Worm (Caenorhabditis elegans) whole organism, late embryonic: ENCODE data around the gene basl-1.
A peak's percentile ranks its signal among the peaks of the same experiment; 100 is the strongest.

Experiments
- C08G9.2 ChIP-seq: sonication (generic microtip); optimal IDR thresholded peaks from 2 replicates; lab custom pipeline; 2016; ENCODE audit warnings: mild to moderate bottlenecking, missing genetic modification characterization, moderate library complexity, missing compliant biosample characterization
- C38D4.7 ChIP-seq: fragments of 200-800 bp; sonication (Bioruptor generic); optimal IDR thresholded peaks from 2 replicates; lab custom pipeline; 2018; ENCODE audit warnings: mild to moderate bottlenecking, missing genetic modification characterization, moderate library complexity, missing compliant biosample characterization
- K02D7.2 ChIP-seq: sonication (generic microtip); optimal IDR thresholded peaks from 2 replicates; lab custom pipeline; 2017; ENCODE audit warnings: mild to moderate bottlenecking, missing genetic modification characterization, missing compliant biosample characterization
- K09A11.1 ChIP-seq: sonication (generic microtip); optimal IDR thresholded peaks from 2 replicates; lab custom pipeline; 2017; ENCODE audit warnings: antibody characterized with exemption, mild to moderate bottlenecking, missing genetic modification characterization, missing compliant biosample characterization; ENCODE audit not compliant: insufficient read depth
- ceh-2 ChIP-seq: sonication (generic microtip); optimal IDR thresholded peaks from 2 replicates; lab custom pipeline; 2016; ENCODE audit warnings: missing genotype, missing genetic modification characterization, missing compliant biosample characterization
- ceh-22 ChIP-seq: sonication (generic microtip); optimal IDR thresholded peaks from 2 replicates; lab custom pipeline; 2017; ENCODE audit warnings: missing biosample characterization, missing genetic modification characterization
- ceh-30 ChIP-seq: fragments of 150-350 bp; optimal IDR thresholded peaks from 2 replicates; lab custom pipeline; 2014; ENCODE audit warnings: missing biosample characterization, missing genetic modification characterization
- ceh-31 ChIP-seq: sonication (generic microtip); optimal IDR thresholded peaks from 2 replicates; lab custom pipeline; 2016; ENCODE audit warnings: missing genetic modification characterization, missing compliant biosample characterization
- ceh-45 ChIP-seq: fragments of 200-800 bp; sonication (Bioruptor generic); IDR thresholded peaks from 2 replicates; pipeline ENCODE4 v1.3.6; 2022; ENCODE audit warnings: missing genetic modification reagents, missing genetic modification characterization, missing compliant biosample characterization
- ceh-6 ChIP-seq: fragments of 200-800 bp; sonication (Bioruptor generic); optimal IDR thresholded peaks from 2 replicates; lab custom pipeline; 2018; ENCODE audit warnings: mild to moderate bottlenecking, missing genetic modification characterization, missing compliant biosample characterization
- dve-1 ChIP-seq: sonication (generic microtip); optimal IDR thresholded peaks from 2 replicates; lab custom pipeline; 2017; ENCODE audit warnings: antibody characterized with exemption, mild to moderate bottlenecking, missing genetic modification characterization, missing compliant biosample characterization
- elt-2 ChIP-seq: sonication (generic microtip); optimal IDR thresholded peaks from 2 replicates; lab custom pipeline; 2016; ENCODE audit warnings: missing genetic modification reagents, missing genetic modification characterization, missing compliant biosample characterization
- ets-4 ChIP-seq: sonication (generic microtip); optimal IDR thresholded peaks from 2 replicates; lab custom pipeline; 2016; ENCODE audit warnings: missing genetic modification characterization, missing compliant biosample characterization
- eyg-1 ChIP-seq: sonication (generic microtip); optimal IDR thresholded peaks from 2 replicates; lab custom pipeline; 2016; ENCODE audit warnings: missing genotype, missing genetic modification characterization, missing compliant biosample characterization
- fax-1 ChIP-seq: sonication (generic microtip); optimal IDR thresholded peaks from 2 replicates; lab custom pipeline; 2016; ENCODE audit warnings: missing genotype, missing genetic modification characterization, missing compliant biosample characterization
- gmeb-2 ChIP-seq: sonication (generic microtip); optimal IDR thresholded peaks from 2 replicates; lab custom pipeline; 2016; ENCODE audit warnings: missing genetic modification characterization, inconsistent platforms, missing compliant biosample characterization
- hlh-15 ChIP-seq: sonication (generic microtip); optimal IDR thresholded peaks from 2 replicates; lab custom pipeline; 2016; ENCODE audit warnings: missing genetic modification characterization, missing compliant biosample characterization
- hlh-6 ChIP-seq: sonication (generic microtip); optimal IDR thresholded peaks from 2 replicates; lab custom pipeline; 2016; ENCODE audit warnings: missing genotype, missing genetic modification characterization, missing compliant biosample characterization
- hlh-8 ChIP-seq: sonication (generic microtip); optimal IDR thresholded peaks from 2 replicates; lab custom pipeline; 2016; ENCODE audit warnings: missing genotype, missing genetic modification characterization, missing compliant biosample characterization
- madf-2 ChIP-seq: sonication (generic microtip); optimal IDR thresholded peaks from 2 replicates; lab custom pipeline; 2017; ENCODE audit warnings: missing genetic modification characterization, missing compliant biosample characterization
- nfya-1 ChIP-seq: sonication (generic microtip); optimal IDR thresholded peaks from 2 replicates; lab custom pipeline; 2017; ENCODE audit warnings: missing genetic modification characterization, mild to moderate bottlenecking, missing compliant biosample characterization, antibody characterized with exemption, moderate library complexity
- pat-9 ChIP-seq: fragments of 200-800 bp; sonication (Bioruptor generic); optimal IDR thresholded peaks from 2 replicates; lab custom pipeline; 2018; ENCODE audit warnings: mild to moderate bottlenecking, missing genetic modification characterization, moderate library complexity, missing compliant biosample characterization
- pha-2 ChIP-seq: sonication (generic microtip); optimal IDR thresholded peaks from 2 replicates; lab custom pipeline; 2017; ENCODE audit warnings: mild to moderate bottlenecking, missing genetic modification characterization, missing compliant biosample characterization
- unc-3 ChIP-seq, 2 experiments: fragments of 200-800 bp in 1 of 2; sonication (Bioruptor generic) in 1 of 2; sonication (generic microtip) in 1 of 2; conservative IDR thresholded peaks in 1 of 2; optimal IDR thresholded peaks in 1 of 2; 2 replicates each; pipeline versions ENCODE4 v1.3.6 to Lab custom; 2016 to 2022; ENCODE audit warnings: missing compliant biosample characterization in 2 of 2, missing genetic modification characterization in 2 of 2, missing genetic modification reagents in 1 of 2
- unc-42 ChIP-seq: sonication (generic microtip); optimal IDR thresholded peaks from 2 replicates; lab custom pipeline; 2016; ENCODE audit warnings: missing genotype, missing genetic modification characterization, missing compliant biosample characterization
- ztf-16 ChIP-seq: sonication (generic microtip); optimal IDR thresholded peaks from 2 replicates; lab custom pipeline; 2017; ENCODE audit warnings: missing genetic modification characterization, missing compliant biosample characterization

Gene basl-1

ce11 chrIII:5660976-5661375, 46.2 kb downstream of the basl-1 start, which contains the start of gene F54E7.6:
Gene F54E7.6, minus strand, starts transcription at chrIII:5661085.
- no peak for TF ChIP-seq ceh-6 (GFP tag; lab: Kevin White, UChicago)
- TF ChIP-seq nfya-1 (tag; lab: Kevin White, UChicago): no peak
- TF ChIP-seq K02D7.2 (tag; lab: Kevin White, UChicago): no peak
- TF ChIP-seq elt-2 (tag; lab: Kevin White, UChicago): peak; percentile 37

ce11 chrIII:5663521-5663920, 48.8 kb downstream of the basl-1 start:
- TF ChIP-seq pha-2: no peak
- no peak for TF ChIP-seq hlh-8 (tag; lab: Kevin White, UChicago)
- TF ChIP-seq gmeb-2 (tag; lab: Kevin White, UChicago): no peak
- no peak for TF ChIP-seq pat-9 (tag; lab: Kevin White, UChicago)
- TF ChIP-seq fax-1 (tag; lab: Kevin White, UChicago): no peak
- no peak for TF ChIP-seq ets-4 (tag; lab: Kevin White, UChicago)
- TF ChIP-seq C38D4.7 (GFP tag; lab: Kevin White, UChicago): no peak
- no peak for TF ChIP-seq ztf-16 (tag; lab: Kevin White, UChicago)
- TF ChIP-seq ceh-30 (tag; lab: Kevin White, UChicago): no peak
- TF ChIP-seq ceh-45 (GFP tag; lab: Robert Waterston, UW): no peak
- no peak for TF ChIP-seq ceh-22
- no peak for TF ChIP-seq ceh-2
- TF ChIP-seq hlh-15: no peak
- TF ChIP-seq, all 69 proteins: peak for 0

ce11 chrIII:5663933-5664332, 49.2 kb downstream of the basl-1 start, which contains the start of gene par-3:
Gene par-3, plus strand, starts transcription at chrIII:5664233.
- TF ChIP-seq hlh-6 (tag; lab: Kevin White, UChicago) (no peak), dve-1 (tag; lab: Kevin White, UChicago) (no peak), hlh-8 (tag; lab: Kevin White, UChicago) (no peak), unc-3 (GFP tag; conservative IDR thresholded peaks at IDR 0.05; lab: Robert Waterston, UW) (no peak), unc-3 (tag; optimal IDR thresholded peaks at IDR 0.05; lab: Kevin White, UChicago) (no peak), eyg-1 (tag; lab: Kevin White, UChicago) (no peak), C08G9.2 (no peak), pat-9 (tag; lab: Kevin White, UChicago) (no peak), K09A11.1 (tag; lab: Kevin White, UChicago) (no peak), madf-2 (no peak)

- no peak for TF ChIP-seq unc-42
- TF ChIP-seq ets-4 (tag; lab: Kevin White, UChicago): peak; percentile 23
- TF ChIP-seq unc-3 (GFP tag; conservative IDR thresholded peaks at IDR 0.05; lab: Robert Waterston, UW): no peak
- TF ChIP-seq unc-3 (tag; optimal IDR thresholded peaks at IDR 0.05; lab: Kevin White, UChicago): no peak
Measured at ce11 chrIII:5665278-5665677, 50.5 kb downstream of the basl-1 start.

ce11 chrIII:5665710-5666109, 51.0 kb downstream of the basl-1 start:
- TF ChIP-seq unc-42 (peak; percentile 52), ceh-31 (tag; lab: Kevin White, UChicago) (peak; percentile 7), elt-2 (tag; lab: Kevin White, UChicago) (no peak)
- TF ChIP-seq, all 69 proteins: peak for 2
